Fruit fly (Drosophila melanogaster) whole organism, prepupa: Measurements from ENCODE around the gene pbl.

ENCODE experiments used
- Blimp-1 ChIP-seq: fragments of 200-800 bp; sonication (Bioruptor generic); optimal IDR thresholded peaks from 3 replicates; lab custom pipeline; 2017; ENCODE audit warnings: missing biosample characterization, missing genetic modification characterization, mild to moderate bottlenecking, moderate library complexity, missing genetic modification reagents
- CG6163 ChIP-seq: fragments of 200-800 bp; sonication (Bioruptor generic); IDR thresholded peaks from 3 replicates; pipeline ENCODE4 v1.3.6; 2022; ENCODE audit warnings: missing biosample characterization, missing genetic modification characterization
- Eip75B ChIP-seq: fragments of 200-800 bp; sonication (Bioruptor generic); optimal IDR thresholded peaks from 3 replicates; lab custom pipeline; 2016; ENCODE audit warnings: missing biosample characterization, missing genetic modification characterization
- Gug ChIP-seq: fragments of 200-800 bp; sonication (Bioruptor generic); IDR thresholded peaks from 2 replicates; pipeline ENCODE4 v1.3.6; 2022; ENCODE audit warnings: missing biosample characterization, missing genetic modification characterization
- Hr38 ChIP-seq: sonication (Bioruptor generic); optimal IDR thresholded peaks from 2 replicates; lab custom pipeline; 2016; ENCODE audit warnings: missing biosample characterization, missing genetic modification characterization
- OdsH ChIP-seq: fragments of 200-800 bp; sonication (Bioruptor generic); optimal IDR thresholded peaks from 3 replicates; lab custom pipeline; 2016; ENCODE audit warnings: missing biosample characterization, missing genetic modification characterization
- Sox102F ChIP-seq: fragments of 200-800 bp; sonication (Bioruptor generic); optimal IDR thresholded peaks from 2 replicates; lab custom pipeline; 2016; ENCODE audit warnings: missing biosample characterization, mild to moderate bottlenecking, missing genetic modification characterization
- achi ChIP-seq: fragments of 200-800 bp; sonication (Bioruptor generic); optimal IDR thresholded peaks from 3 replicates; lab custom pipeline; 2016; ENCODE audit warnings: missing biosample characterization, missing genetic modification characterization
- spab ChIP-seq: fragments of 200-800 bp; sonication (Bioruptor generic); optimal IDR thresholded peaks from 2 replicates; lab custom pipeline; 2017; ENCODE audit warnings: missing biosample characterization, mild to moderate bottlenecking, missing genetic modification characterization, missing genetic modification reagents
- vri ChIP-seq: fragments of 200-800 bp; sonication (Bioruptor generic); optimal IDR thresholded peaks from 3 replicates; lab custom pipeline; 2016; ENCODE audit warnings: missing biosample characterization, mild to moderate bottlenecking, missing genetic modification characterization

DNA sequence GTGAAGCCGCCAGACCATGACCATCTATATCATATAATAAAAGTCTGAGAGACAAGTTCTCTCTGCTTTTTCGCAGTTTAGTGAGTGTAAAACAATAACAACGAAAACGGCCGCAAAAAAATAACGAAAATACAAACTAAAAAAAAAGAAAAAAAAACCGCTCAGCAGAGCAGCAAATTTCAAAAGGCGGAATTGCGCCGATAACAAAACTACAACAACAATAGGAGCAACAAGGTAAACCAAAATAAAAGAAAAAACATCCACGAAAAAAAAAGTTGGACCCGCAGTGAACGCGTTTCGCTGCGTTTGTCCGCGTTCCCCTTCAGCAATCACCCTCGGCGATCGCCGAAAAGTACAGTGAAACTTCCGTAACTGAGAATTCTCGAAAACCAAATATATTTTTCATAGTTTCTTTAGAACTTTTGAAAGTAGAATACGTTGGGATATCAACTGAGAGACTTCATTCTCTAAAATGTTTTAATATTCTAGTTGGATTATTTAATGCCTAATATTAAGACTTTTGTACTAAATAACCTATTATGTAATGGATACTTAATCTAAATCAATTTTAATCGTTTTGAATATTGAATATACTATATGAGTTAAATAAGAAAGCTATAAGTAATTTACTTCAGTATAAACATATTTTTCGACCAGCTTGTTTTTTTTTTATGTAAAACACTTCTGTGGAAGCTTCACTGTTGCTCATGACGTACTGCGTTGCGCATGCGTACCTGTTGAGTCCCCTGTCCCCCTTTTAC is 36.0 kb downstream of the pbl start:
- no peak for TF ChIP-seq Hr38 (GFP tag; lab: Kevin White, UChicago)
- no peak; the same call in 2 of the 3 replicates for TF ChIP-seq CG6163 (GFP tag; lab: Robert Waterston, UW)
- peak; percentile 59 for TF ChIP-seq Sox102F
- TF ChIP-seq achi (GFP tag; lab: Kevin White, UChicago): peak; percentile 71
- TF ChIP-seq spab: peak; percentile 59
- TF ChIP-seq Blimp-1 (GFP tag; lab: Kevin White, UChicago): peak; percentile 42
- peak; percentile 65 for TF ChIP-seq Eip75B (GFP tag; lab: Kevin White, UChicago)
- peak; percentile 61 for TF ChIP-seq OdsH (GFP tag; lab: Kevin White, UChicago)
- TF ChIP-seq vri (GFP tag; lab: Kevin White, UChicago): peak; percentile 27
- no peak for TF ChIP-seq Gug (GFP tag; lab: Robert Waterston, UW)
